Worm (Caenorhabditis elegans): ENCODE measurements around the gene ace-1.

The ace-1 gene

DNA sequence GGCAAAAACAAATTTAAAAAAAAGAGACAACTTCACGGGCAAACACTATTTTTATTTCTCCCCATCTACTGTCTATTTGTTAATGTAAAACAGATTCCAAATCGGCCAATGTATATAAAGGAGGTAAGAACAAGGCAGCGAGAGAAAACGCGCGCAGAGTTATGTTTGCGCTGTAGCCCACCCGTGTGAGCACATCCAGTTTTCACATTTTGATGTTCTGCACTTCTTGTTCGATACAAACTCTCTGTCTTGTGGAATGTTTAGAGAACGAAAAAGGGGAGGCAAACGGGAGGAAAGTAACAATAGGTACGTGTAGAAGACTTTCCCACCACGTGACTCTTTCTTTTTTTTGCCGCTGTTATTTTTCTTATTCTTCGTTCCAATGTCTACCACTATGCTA lies 14.6 kb upstream of the ace-1 start:
- TF ChIP-seq F10E7.11 (tag; optimal IDR thresholded peaks at IDR 0.05) = no peak
- TF ChIP-seq chd-7 (tag; optimal IDR thresholded peaks at IDR 0.05) = peak; percentile 10
- TF ChIP-seq ama-1 (optimal IDR thresholded peaks at IDR 0.05) = no peak
- TF ChIP-seq ama-1 (GFP tag; optimal IDR thresholded peaks at IDR 0.05) = no peak

DNA sequence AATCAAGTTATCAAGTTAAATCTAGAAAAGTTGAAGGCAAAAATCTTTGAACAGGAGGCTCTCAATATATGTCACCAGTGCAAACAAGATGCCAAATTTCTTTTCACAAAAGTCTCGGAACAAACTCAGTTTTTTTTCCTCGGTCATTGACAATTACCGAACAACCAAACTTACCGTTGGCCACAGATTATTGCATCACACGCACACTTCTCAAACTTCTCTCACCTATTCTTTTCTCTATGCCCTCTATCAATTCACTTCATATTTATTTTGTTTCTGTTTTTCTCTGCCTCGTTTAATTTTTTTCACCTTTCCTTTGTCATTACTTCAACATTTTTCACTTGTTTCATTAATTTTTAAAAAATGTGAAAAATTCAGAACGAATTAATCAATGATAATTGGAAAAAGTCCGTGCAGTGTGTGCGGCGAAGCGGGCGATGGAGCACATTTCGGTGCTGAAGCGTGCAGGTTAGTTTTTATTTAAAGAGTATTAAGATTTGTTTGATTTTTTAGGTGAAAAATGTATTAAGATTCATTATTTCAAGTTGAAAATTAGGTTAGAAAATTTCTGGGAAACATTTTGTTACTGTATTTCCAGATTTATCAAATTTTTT lies 12.4 kb upstream of the ace-1 start, which contains the start of gene nhr-28:
Gene nhr-28 (plus strand): TSS at position 379 of the 614 bp plus-strand sequence.
- TF ChIP-seq egl-44 (GFP tag; IDR thresholded peaks at IDR 0.05) = no peak
- TF ChIP-seq rec-8 (tag; optimal IDR thresholded peaks at IDR 0.05) = no peak
- TF ChIP-seq lin-40 (tag; optimal IDR thresholded peaks at IDR 0.05) = no peak
- TF ChIP-seq dpl-1 (GFP tag; optimal IDR thresholded peaks at IDR 0.05) = no peak
- no peak for TF ChIP-seq ztf-18 (tag; optimal IDR thresholded peaks at IDR 0.05)
- no peak for TF ChIP-seq F37B4.10 (GFP tag; IDR thresholded peaks at IDR 0.05)
- TF ChIP-seq D2030.7 (GFP tag; IDR thresholded peaks at IDR 0.05) = no peak
- TF ChIP-seq snpc-1.3 (tag; optimal IDR thresholded peaks at IDR 0.05; ENCODE audit: insufficient read depth) = no peak
- no peak for TF ChIP-seq ceh-91 (GFP tag; IDR thresholded peaks at IDR 0.05)
- no peak for TF ChIP-seq ceh-58 (GFP tag; IDR thresholded peaks at IDR 0.05)
- no peak for TF ChIP-seq hsf-1 (GFP tag; IDR thresholded peaks at IDR 0.05)
- no peak for TF ChIP-seq pha-4 (tag; optimal IDR thresholded peaks at IDR 0.05)
- TF ChIP-seq madf-8 (GFP tag; conservative IDR thresholded peaks at IDR 0.05) = no peak
- no peak for TF ChIP-seq attf-3 (GFP tag; conservative IDR thresholded peaks at IDR 0.05)
- no peak for TF ChIP-seq madf-3 (GFP tag; IDR thresholded peaks at IDR 0.05)

DNA sequence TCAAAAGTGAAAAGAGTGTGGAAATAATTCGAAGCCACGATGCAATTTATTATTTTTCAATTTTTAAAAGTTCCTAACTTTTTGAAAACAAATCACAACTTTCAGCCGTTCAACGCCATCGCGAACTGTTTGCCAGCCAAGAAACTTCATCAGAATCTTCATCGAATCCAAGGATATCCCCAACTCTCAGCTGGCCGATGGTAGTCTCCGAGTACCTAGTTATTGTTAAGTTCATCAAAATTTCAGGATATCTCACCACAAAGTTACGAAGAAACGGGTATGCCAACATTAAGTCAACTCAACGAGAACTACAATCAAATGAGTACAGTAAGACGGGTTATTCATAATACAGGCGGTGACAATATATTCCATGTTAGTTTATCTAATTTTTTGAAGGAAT lies 10.8 kb upstream of the ace-1 start:
- TF ChIP-seq nfyb-1 (GFP tag; IDR thresholded peaks at IDR 0.05) (no peak), snpc-3.4 (tag; optimal IDR thresholded peaks at IDR 0.05) (no peak), lsy-27 (tag; optimal IDR thresholded peaks at IDR 0.05; ENCODE audit: borderline replicate concordance, insufficient read depth) (no peak), lin-26 (GFP tag; IDR thresholded peaks at IDR 0.05) (no peak), zim-3 (tag; optimal IDR thresholded peaks at IDR 0.05) (no peak), ekl-4 (GFP tag; IDR thresholded peaks at IDR 0.05) (no peak), dpl-1 (GFP tag; optimal IDR thresholded peaks at IDR 0.05) (no peak), ets-4 (GFP tag; optimal IDR thresholded peaks at IDR 0.05) (no peak), snpc-1.1 (tag; optimal IDR thresholded peaks at IDR 0.05; ENCODE audit: insufficient read depth) (no peak), aptf-2 (GFP tag; conservative IDR thresholded peaks at IDR 0.05) (no peak), unc-130 (GFP tag; optimal IDR thresholded peaks at IDR 0.05) (no peak), B0261.1 (tag; optimal IDR thresholded peaks at IDR 0.05) (no peak), C06A6.2 (GFP tag; conservative IDR thresholded peaks at IDR 0.05) (no peak), Y95B8A.8 (GFP tag; IDR thresholded peaks at IDR 0.05) (no peak), ceh-100 (GFP tag; IDR thresholded peaks at IDR 0.05) (no peak), nhr-179 (tag; optimal IDR thresholded peaks at IDR 0.05) (no peak), repo-1 (tag; optimal IDR thresholded peaks at IDR 0.05) (no peak), Y79H2A.3 (GFP tag; conservative IDR thresholded peaks at IDR 0.05) (no peak), pha-4 (tag; optimal IDR thresholded peaks at IDR 0.05) (no peak), chd-7 (tag; optimal IDR thresholded peaks at IDR 0.05) (no peak)

Data from whole organism, young adult.